Worm (Caenorhabditis elegans): Measurements from ENCODE around the gene F40G12.9.

- no peak for TF ChIP-seq ama-1 (optimal IDR thresholded peaks at IDR 0.05)
- TF ChIP-seq fkh-10 (GFP tag; optimal IDR thresholded peaks at IDR 0.05), result no peak
Measured at ce11 chrV:14268616-14269015, 13.8 kb upstream of the F40G12.9 start, which contains the start of gene F40G12.4.
